Fruit fly (Drosophila melanogaster): ENCODE data around the gene CG5958.

The CG5958 gene

DNA sequence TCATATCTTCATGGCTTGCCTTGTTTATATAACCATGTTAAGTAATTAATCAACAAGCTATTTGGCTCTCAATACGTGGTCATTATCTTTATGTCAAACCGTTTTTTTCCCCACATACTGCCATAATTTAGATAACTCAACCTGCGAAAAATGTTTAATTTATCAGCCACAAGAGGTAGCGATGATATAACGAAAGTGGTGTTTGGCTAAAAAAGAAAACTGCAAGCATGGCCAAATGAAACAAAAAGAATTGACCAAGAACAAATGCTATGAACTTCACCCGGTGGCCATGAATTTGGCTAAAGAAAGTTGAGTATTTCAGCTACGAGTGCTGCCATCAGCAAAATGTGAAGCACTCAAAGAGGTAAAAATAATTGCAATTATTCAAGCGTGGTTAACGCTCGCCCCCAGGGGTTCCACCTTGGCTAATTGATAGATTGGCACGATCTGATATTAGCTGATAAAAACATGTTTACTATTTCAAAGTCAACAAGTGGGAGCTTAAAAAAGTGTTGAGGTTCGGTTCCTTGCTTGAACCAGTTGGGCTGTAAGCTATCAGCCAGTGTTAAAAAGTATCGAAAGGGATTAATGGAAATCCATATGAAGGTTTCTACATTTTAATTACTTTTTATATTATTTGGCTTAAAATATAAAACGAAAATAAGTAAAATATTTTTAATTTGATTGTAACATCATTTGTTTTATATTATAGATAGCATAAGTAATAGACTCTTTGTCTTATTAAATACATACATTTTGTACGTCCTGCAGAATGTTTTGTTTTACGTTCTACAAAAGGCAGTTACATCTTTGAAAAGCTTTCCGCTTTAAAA lies 3.4 kb upstream of the CG5958 start (continued):
- TF ChIP-seq HLH3B (GFP tag; IDR thresholded peaks at IDR 0.05) (peak; percentile 69; the same call in 1 of the 2 replicates), CG6683 (GFP tag; optimal IDR thresholded peaks at IDR 0.05) (peak; percentile 55), CG31441 (GFP tag; IDR thresholded peaks at IDR 0.05) (peak; percentile 43; the same call in 1 of the 2 replicates), CG17612 (GFP tag; IDR thresholded peaks at IDR 0.05) (peak; percentile 67), NfI (GFP tag; optimal IDR thresholded peaks at IDR 0.05) (peak; percentile 54), hbn (GFP tag; IDR thresholded peaks at IDR 0.05; ENCODE audit: partially characterized antibody) (no peak), prd (optimal IDR thresholded peaks at IDR 0.05) (no peak), prd (GFP tag; IDR thresholded peaks at IDR 0.05) (peak; percentile 40; the same call in 2 of the 3 replicates), CG2875 (GFP tag; optimal IDR thresholded peaks at IDR 0.05) (peak; percentile 67), tgo (GFP tag; IDR thresholded peaks at IDR 0.05) (peak; percentile 62; the same call in 2 of the 3 replicates), CG32532 (GFP tag; IDR thresholded peaks at IDR 0.05) (peak; percentile 58; the same call in 1 of the 2 replicates), jumu (GFP tag; optimal IDR thresholded peaks at IDR 0.05) (peak; percentile 27), org-1 (GFP tag; optimal IDR thresholded peaks at IDR 0.05) (peak; percentile 46), ems (GFP tag; optimal IDR thresholded peaks at IDR 0.05) (peak; percentile 51), Sox100B (GFP tag; optimal IDR thresholded peaks at IDR 0.05) (peak; percentile 53), gro (GFP tag; optimal IDR thresholded peaks at IDR 0.05) (peak; percentile 64), CG13424 (tag; optimal IDR thresholded peaks at IDR 0.05) (peak; percentile 61), Lhr (GFP tag; optimal IDR thresholded peaks at IDR 0.05) (peak; percentile 34), klu (GFP tag; IDR thresholded peaks at IDR 0.05) (no peak), CG2712 (tag; optimal IDR thresholded peaks at IDR 0.05) (no peak), Blimp-1 (GFP tag; optimal IDR thresholded peaks at IDR 0.05) (peak; percentile 43), grau (tag; optimal IDR thresholded peaks at IDR 0.05) (peak; percentile 46), run (tag; optimal IDR thresholded peaks at IDR 0.05) (peak; percentile 16), Gug (GFP tag; IDR thresholded peaks at IDR 0.05) (no peak), Hey (tag; optimal IDR thresholded peaks at IDR 0.05) (peak; percentile 77), Spps (tag; optimal IDR thresholded peaks at IDR 0.05) (peak; percentile 1), CG10147 (GFP tag; optimal IDR thresholded peaks at IDR 0.05) (peak; percentile 57), CkIIα-i1 (GFP tag; IDR thresholded peaks at IDR 0.05) (peak; percentile 55; the same call in 1 of the 2 replicates), CG9797 (GFP tag; optimal IDR thresholded peaks at IDR 0.05) (no peak), ro (GFP tag; IDR thresholded peaks at IDR 0.05) (peak; percentile 43), schlank (tag; optimal IDR thresholded peaks at IDR 0.05) (peak; percentile 86), Nf-YB (GFP tag; optimal IDR thresholded peaks at IDR 0.05) (no peak), CTCF (GFP tag; optimal IDR thresholded peaks at IDR 0.05) (peak; percentile 76), CG12659 (GFP tag; optimal IDR thresholded peaks at IDR 0.05) (peak; percentile 87), CG6854 (GFP tag; optimal IDR thresholded peaks at IDR 0.05) (peak; percentile 54), CG12219 (GFP tag; optimal IDR thresholded peaks at IDR 0.05) (peak; percentile 47), CG34376 (GFP tag; optimal IDR thresholded peaks at IDR 0.05) (peak; percentile 93), pzg (GFP tag; optimal IDR thresholded peaks at IDR 0.05) (peak; percentile 30), CG11398 (GFP tag; optimal IDR thresholded peaks at IDR 0.05) (peak; percentile 70), CG11093 (GFP tag; IDR thresholded peaks at IDR 0.05) (peak; percentile 57; the same call in 1 of the 3 replicates), Sry-β (GFP tag; optimal IDR thresholded peaks at IDR 0.05) (no peak), wek (GFP tag; optimal IDR thresholded peaks at IDR 0.05) (peak; percentile 85), Gsc (GFP tag; IDR thresholded peaks at IDR 0.05) (no peak), stwl (tag; optimal IDR thresholded peaks at IDR 0.05) (no peak), CG1603 (tag; optimal IDR thresholded peaks at IDR 0.05) (peak; percentile 67), CG13624 (GFP tag; optimal IDR thresholded peaks at IDR 0.05) (peak; percentile 77), Neu2 (GFP tag; optimal IDR thresholded peaks at IDR 0.05; ENCODE audit: borderline replicate concordance) (no peak), bcd (GFP tag; optimal IDR thresholded peaks at IDR 0.05) (peak; percentile 86), CG6175 (GFP tag; IDR thresholded peaks at IDR 0.05) (no peak; the same call in 2 of the 3 replicates)
